Fruit fly (Drosophila melanogaster): ENCODE results near the gene Oseg5.

Gene Oseg5

DNA sequence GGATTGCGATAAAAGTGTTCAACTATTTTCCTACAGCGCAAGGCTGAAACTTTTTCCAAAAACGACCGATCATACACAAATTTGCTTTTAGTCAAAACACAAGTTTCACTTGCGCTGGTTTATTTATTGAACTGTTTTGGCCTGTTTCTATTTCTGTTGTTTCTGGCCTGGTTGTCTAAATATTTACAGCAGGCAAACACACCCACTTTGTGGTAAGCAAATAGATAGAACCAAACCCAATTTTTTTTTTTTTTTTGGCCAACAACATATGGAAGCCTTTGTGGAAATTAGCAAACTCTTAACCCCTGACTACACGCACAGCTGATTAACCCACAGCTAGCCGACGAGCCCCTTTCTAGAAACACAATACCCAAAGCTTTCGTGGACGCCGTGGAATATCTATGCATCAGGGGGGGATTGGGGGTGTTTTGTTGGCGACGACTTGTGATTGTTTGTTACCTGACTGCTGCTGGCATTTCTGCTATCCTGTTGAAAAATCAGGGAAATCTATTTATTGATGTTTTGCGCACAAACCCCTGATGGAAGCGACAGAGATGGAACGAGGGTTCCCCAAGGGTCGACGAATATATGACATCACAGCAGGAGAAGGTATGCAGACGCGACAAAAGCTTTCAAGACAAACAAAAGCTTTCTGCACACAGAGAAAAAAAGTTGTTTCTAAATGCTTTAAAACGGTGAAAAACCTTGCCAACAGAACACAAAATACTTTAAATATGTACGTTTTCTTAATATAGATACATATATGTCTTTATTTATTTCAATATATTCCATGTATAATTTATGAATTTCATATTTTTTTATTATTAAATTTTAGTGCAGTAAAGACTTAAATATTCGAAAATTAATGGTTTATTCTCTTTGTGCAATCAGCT lies 27.8 kb downstream of the Oseg5 start (continued):
- TF ChIP-seq sens-2 (GFP tag; IDR thresholded peaks at IDR 0.05) (no peak), CG17612 (GFP tag; IDR thresholded peaks at IDR 0.05) (no peak), CG4707 (GFP tag; optimal IDR thresholded peaks at IDR 0.05) (peak; percentile 41), HLH54F (GFP tag; optimal IDR thresholded peaks at IDR 0.05) (no peak), Usf (GFP tag; optimal IDR thresholded peaks at IDR 0.05) (no peak), CG11504 (tag; optimal IDR thresholded peaks at IDR 0.05) (peak; percentile 70), CG15269 (tag; optimal IDR thresholded peaks at IDR 0.05) (peak; percentile 67), HLHmδ (GFP tag; optimal IDR thresholded peaks at IDR 0.05) (no peak), repo (GFP tag; optimal IDR thresholded peaks at IDR 0.05) (no peak), CG34376 (GFP tag; optimal IDR thresholded peaks at IDR 0.05) (peak; percentile 14), CG18011 (GFP tag; optimal IDR thresholded peaks at IDR 0.05) (peak; percentile 52), CG33213 (GFP tag; optimal IDR thresholded peaks at IDR 0.05) (peak; percentile 28), D19B (GFP tag; optimal IDR thresholded peaks at IDR 0.05) (peak; percentile 42), tup (GFP tag; optimal IDR thresholded peaks at IDR 0.05) (peak; percentile 29), CG13894 (tag; optimal IDR thresholded peaks at IDR 0.05) (peak; percentile 49), ind (GFP tag; optimal IDR thresholded peaks at IDR 0.05) (peak; percentile 34), amos (GFP tag; IDR thresholded peaks at IDR 0.05; ENCODE audit: partially characterized antibody) (no peak), Tbp (GFP tag; optimal IDR thresholded peaks at IDR 0.05) (no peak), CG8281 (tag; optimal IDR thresholded peaks at IDR 0.05) (no peak), Six4 (GFP tag; optimal IDR thresholded peaks at IDR 0.05) (peak; percentile 2), hbn (GFP tag; IDR thresholded peaks at IDR 0.05; ENCODE audit: partially characterized antibody) (no peak), Optix (GFP tag; IDR thresholded peaks at IDR 0.05) (0 out of 3 replicates have a peak, but pooled peaks have one; percentile 10), D (optimal IDR thresholded peaks at IDR 0.05) (no peak), D (GFP tag; optimal IDR thresholded peaks at IDR 0.05) (no peak), org-1 (GFP tag; optimal IDR thresholded peaks at IDR 0.05) (peak; percentile 22), CG15601 (tag; optimal IDR thresholded peaks at IDR 0.05) (peak; percentile 49), CG3281 (GFP tag; optimal IDR thresholded peaks at IDR 0.05) (peak; percentile 61), twi (tag; optimal IDR thresholded peaks at IDR 0.05) (no peak), unc-4 (GFP tag; IDR thresholded peaks at IDR 0.05; ENCODE audit: partially characterized antibody) (no peak), Hr39 (optimal IDR thresholded peaks at IDR 0.05) (no peak), dysf (GFP tag; IDR thresholded peaks at IDR 0.05) (peak; percentile 74), Ssrp (tag; optimal IDR thresholded peaks at IDR 0.05) (peak; percentile 0), croc (GFP tag; conservative IDR thresholded peaks at IDR 0.05) (0 out of 3 replicates have a peak, but pooled peaks have one; percentile 16), al (GFP tag; IDR thresholded peaks at IDR 0.05) (no peak), CG11093 (GFP tag; IDR thresholded peaks at IDR 0.05) (no peak), Hr3 (GFP tag; optimal IDR thresholded peaks at IDR 0.05) (peak; percentile 16), Awh (GFP tag; IDR thresholded peaks at IDR 0.05) (no peak), mam (GFP tag; optimal IDR thresholded peaks at IDR 0.05) (no peak), CG4282 (GFP tag; optimal IDR thresholded peaks at IDR 0.05) (peak; percentile 12), Lhr (GFP tag; optimal IDR thresholded peaks at IDR 0.05) (no peak), Neu2 (GFP tag; optimal IDR thresholded peaks at IDR 0.05; ENCODE audit: borderline replicate concordance) (no peak), dan (GFP tag; IDR thresholded peaks at IDR 0.05) (no peak), pita (GFP tag; optimal IDR thresholded peaks at IDR 0.05) (no peak), HHEX (GFP tag; optimal IDR thresholded peaks at IDR 0.05) (peak; percentile 68), eyg (GFP tag; optimal IDR thresholded peaks at IDR 0.05) (peak; percentile 52), trh (GFP tag; optimal IDR thresholded peaks at IDR 0.05) (no peak), CkIIα-i1 (GFP tag; IDR thresholded peaks at IDR 0.05) (no peak), shn (GFP tag; optimal IDR thresholded peaks at IDR 0.05) (no peak), fu2 (GFP tag; optimal IDR thresholded peaks at IDR 0.05) (no peak), Myb (GFP tag; optimal IDR thresholded peaks at IDR 0.05) (no peak)

Data from whole organism, embryonic.